Worm (Caenorhabditis elegans) whole organism, L4 larva: ENCODE data around the gene C08D8.7.

Experiments
- F44E2.7 ChIP-seq: fragments of 200-800 bp; sonication (Bioruptor generic); IDR thresholded peaks from 2 replicates; pipeline ENCODE4 v2.1.2; 2022; ENCODE audit warnings: missing genetic modification characterization, missing compliant biosample characterization
- ZK337.2 ChIP-seq: fragments of 200-800 bp; sonication (Bioruptor generic); IDR thresholded peaks from 2 replicates; pipeline ENCODE4 v1.3.6; 2022; ENCODE audit warnings: missing genetic modification reagents, missing genetic modification characterization, missing compliant biosample characterization
- aha-1 ChIP-seq: fragments of 150-350 bp; peaks from one replicate; lab custom pipeline; 2014; ENCODE audit warnings: missing biosample characterization, missing genetic modification characterization
- daf-16 ChIP-seq, 3 experiments: sonication (generic microtip); optimal IDR thresholded peaks; 2 replicates each; lab custom pipeline; 2016 to 2017; ENCODE audit warnings: missing genetic modification characterization in 3 of 3, missing genetic modification reagents in 3 of 3, mild to moderate bottlenecking in 2 of 3, missing compliant biosample characterization in 2 of 3, missing biosample characterization in 1 of 3, moderate library complexity in 1 of 3
- dmd-6 ChIP-seq: fragments of 200-800 bp; sonication (Bioruptor generic); IDR thresholded peaks from 2 replicates; pipeline ENCODE4 v1.3.6; 2022; ENCODE audit warnings: missing genetic modification reagents, missing genetic modification characterization, missing compliant biosample characterization
- egl-27 ChIP-seq: sonication (generic microtip); optimal IDR thresholded peaks from 3 replicates; lab custom pipeline; 2017; ENCODE audit warnings: missing biosample characterization, missing genetic modification reagents, missing genetic modification characterization
- hlh-11 ChIP-seq: fragments of 200-800 bp; sonication (Bioruptor generic); optimal IDR thresholded peaks from 2 replicates; lab custom pipeline; 2018; ENCODE audit warnings: mild to moderate bottlenecking, missing genetic modification characterization, missing compliant biosample characterization
- mxl-2 ChIP-seq: fragments of 200-800 bp; sonication (Bioruptor generic); conservative IDR thresholded peaks from 2 replicates; pipeline ENCODE4 v1.3.6; 2022; ENCODE audit warnings: missing genetic modification reagents, missing genetic modification characterization, missing compliant biosample characterization
- nhr-10 ChIP-seq: fragments of 150-350 bp; optimal IDR thresholded peaks from 2 replicates; lab custom pipeline; 2014; ENCODE audit warnings: missing biosample characterization, missing genetic modification characterization
- nhr-111 ChIP-seq: fragments of 200-800 bp; sonication (Bioruptor generic); optimal IDR thresholded peaks from 2 replicates; lab custom pipeline; 2018; ENCODE audit warnings: mild to moderate bottlenecking, missing genetic modification characterization, missing compliant biosample characterization
- nhr-237 ChIP-seq: sonication (generic microtip); optimal IDR thresholded peaks from 2 replicates; lab custom pipeline; 2017; ENCODE audit warnings: missing biosample characterization, missing genetic modification characterization
- nhr-76 ChIP-seq: fragments of 150-350 bp; optimal IDR thresholded peaks from 2 replicates; lab custom pipeline; 2014; ENCODE audit warnings: missing biosample characterization, missing genetic modification characterization
- nhr-77 ChIP-seq: fragments of 150-350 bp; optimal IDR thresholded peaks from 2 replicates; lab custom pipeline; 2014; ENCODE audit warnings: missing biosample characterization, missing genetic modification characterization
- saeg-2 ChIP-seq: fragments of 200-800 bp; sonication (Bioruptor generic); IDR thresholded peaks from 2 replicates; pipeline ENCODE4 v1.3.6; 2022; ENCODE audit warnings: missing genetic modification reagents, missing genetic modification characterization, missing compliant biosample characterization
- sdz-12 ChIP-seq: fragments of 200-800 bp; sonication (Bioruptor generic); optimal IDR thresholded peaks from 2 replicates; lab custom pipeline; 2018; ENCODE audit warnings: mild to moderate bottlenecking, missing genetic modification characterization, missing compliant biosample characterization
- skn-1 ChIP-seq: fragments of 150-350 bp; optimal IDR thresholded peaks from 2 replicates; lab custom pipeline; 2014; ENCODE audit warnings: missing biosample characterization, missing genetic modification characterization
- snpc-4 ChIP-seq: fragments of 150-350 bp; optimal IDR thresholded peaks from 2 replicates; lab custom pipeline; 2014; ENCODE audit warnings: missing biosample characterization, missing genetic modification characterization
- spr-1 ChIP-seq: sonication (generic microtip); optimal IDR thresholded peaks from 2 replicates; lab custom pipeline; 2016; ENCODE audit warnings: mild to moderate bottlenecking, missing genetic modification characterization, missing compliant biosample characterization
- unc-130 ChIP-seq: sonication (generic microtip); optimal IDR thresholded peaks from 2 replicates; lab custom pipeline; 2016; ENCODE audit warnings: missing genetic modification reagents, missing genetic modification characterization, missing compliant biosample characterization

C08D8.7 gene

ce11 chrV:8389307-8389706, 48.3 kb downstream of the C08D8.7 start:
- TF ChIP-seq aha-1 (tag; lab: Kevin White, UChicago), result peak; percentile 95
- TF ChIP-seq nhr-237 (tag; lab: Kevin White, UChicago), result no peak
- no peak for TF ChIP-seq snpc-4 (tag; lab: Kevin White, UChicago)

DNA sequence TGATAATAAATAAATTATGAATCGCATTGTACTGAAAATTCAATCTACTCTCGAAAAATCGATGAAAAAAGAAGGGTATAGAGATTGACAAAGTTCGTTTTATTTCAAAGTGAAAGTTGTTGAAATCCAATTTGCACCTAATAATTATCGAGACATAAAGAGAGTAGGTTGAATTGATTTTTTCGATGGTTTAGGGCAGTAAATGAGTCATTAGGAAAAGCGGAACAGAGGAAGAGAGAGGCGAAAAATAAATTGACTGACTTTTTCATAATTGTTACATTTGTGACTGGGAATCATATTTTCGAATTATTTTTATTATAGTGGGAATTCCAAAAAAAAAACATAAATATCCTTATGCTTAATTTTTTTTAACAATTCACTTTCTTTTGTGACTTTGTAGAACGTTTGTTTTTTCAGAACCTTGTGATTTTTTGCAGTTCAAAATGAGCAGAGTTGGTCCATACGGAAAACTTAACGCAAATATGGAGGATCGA, 53.4 kb downstream of the C08D8.7 start, which contains the start of the genes pho-6 and F52E1.3:
TSS of gene pho-6 (minus strand) at position 101 of the 494 bp plus-strand sequence.
TSS of gene F52E1.3 (plus strand) at position 444 of the 494 bp plus-strand sequence.
- TF ChIP-seq nhr-111 (GFP tag; lab: Kevin White, UChicago), result no peak
- no peak for TF ChIP-seq daf-16 (GFP tag; optimal IDR thresholded peaks at IDR 0.05; lab: Kevin White, UChicago)
- no peak for TF ChIP-seq daf-16 (tag; optimal IDR thresholded peaks at IDR 0.05; lab: Kevin White, UChicago)
- TF ChIP-seq F44E2.7 (GFP tag; lab: Robert Waterston, UW), result no peak
- no peak for TF ChIP-seq nhr-10 (tag; lab: Kevin White, UChicago)
- TF ChIP-seq ZK337.2 (GFP tag; lab: Robert Waterston, UW), result no peak
- TF ChIP-seq skn-1 (tag; lab: Kevin White, UChicago), result no peak
- TF ChIP-seq mxl-2, result no peak
- no peak for TF ChIP-seq nhr-76
- TF ChIP-seq unc-130, result no peak
- TF ChIP-seq saeg-2, result no peak
- no peak for TF ChIP-seq egl-27 (tag; lab: Kevin White, UChicago)
- TF ChIP-seq spr-1, result no peak
- no peak for TF ChIP-seq hlh-11 (tag; lab: Kevin White, UChicago)
- no peak for TF ChIP-seq sdz-12
- no peak for TF ChIP-seq dmd-6 (GFP tag; lab: Robert Waterston, UW)
- no peak for TF ChIP-seq nhr-77 (tag; lab: Kevin White, UChicago)
- TF ChIP-seq, all 104 proteins: peak for 0
